Worm (Caenorhabditis elegans): ENCODE measurements around the gene F38A1.13.

F38A1.13 gene

DNA sequence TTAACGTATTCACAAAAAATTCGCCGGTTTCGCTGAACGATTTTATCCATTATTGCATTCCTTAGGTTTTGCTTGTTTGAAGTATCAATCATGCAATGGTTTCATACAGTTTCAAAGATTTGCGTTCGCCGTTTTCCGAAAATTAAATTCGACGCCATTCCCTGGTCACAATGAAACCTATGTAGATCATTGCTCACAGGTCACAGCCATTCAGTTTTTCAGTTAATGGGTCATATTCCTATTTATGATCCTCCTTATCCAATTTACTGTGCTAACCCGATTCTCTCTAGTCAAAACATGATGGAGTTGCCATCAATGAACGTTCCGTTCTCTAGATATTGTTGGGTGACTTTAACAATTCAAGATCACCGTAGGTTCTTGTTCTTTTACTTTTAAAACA lies at the start of gene F38A1.13:
TSS of gene F38A1.13 (plus strand) at position 301 of the 400 bp plus-strand sequence.
- TF ChIP-seq nhr-10 (tag; optimal IDR thresholded peaks at IDR 0.05) = no peak
- no peak for TF ChIP-seq Y55F3AM.14 (GFP tag; optimal IDR thresholded peaks at IDR 0.05)
- no peak for TF ChIP-seq lin-11 (tag; optimal IDR thresholded peaks at IDR 0.05)
- no peak for TF ChIP-seq nhr-12 (tag; optimal IDR thresholded peaks at IDR 0.05)

DNA sequence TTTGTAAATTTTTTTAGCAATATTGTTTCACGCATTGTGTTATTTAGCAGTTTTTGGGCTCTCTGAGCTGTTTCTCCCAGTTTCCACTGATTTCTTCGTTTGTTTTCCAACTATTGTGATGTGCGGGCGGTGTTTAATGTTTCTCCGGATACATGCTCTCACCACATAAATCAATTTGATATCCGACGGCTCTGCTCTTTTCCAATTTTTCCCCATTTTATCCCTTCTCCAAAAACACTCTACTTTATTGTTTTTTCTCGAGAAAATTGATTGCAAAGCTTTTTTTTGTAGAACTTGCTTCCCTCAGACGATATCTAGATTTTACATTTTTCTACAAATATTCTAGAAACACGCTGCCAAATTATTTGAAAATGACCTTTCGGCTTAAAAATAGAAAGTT lies 49.5 kb upstream of the F38A1.13 start:
- no peak for TF ChIP-seq ztf-1 (GFP tag; conservative IDR thresholded peaks at IDR 0.05)
- no peak for TF ChIP-seq gmeb-1 (tag; optimal IDR thresholded peaks at IDR 0.05)
- TF ChIP-seq mdl-1 (tag; optimal IDR thresholded peaks at IDR 0.05) = no peak
- no peak for TF ChIP-seq elt-1 (tag; optimal IDR thresholded peaks at IDR 0.05)
- TF ChIP-seq elt-3 (tag; optimal IDR thresholded peaks at IDR 0.05) = no peak
- no peak for TF ChIP-seq nhr-129 (tag; optimal IDR thresholded peaks at IDR 0.05)
- no peak for TF ChIP-seq alr-1 (tag; optimal IDR thresholded peaks at IDR 0.05)
- no peak for TF ChIP-seq nhr-23 (tag; optimal IDR thresholded peaks at IDR 0.05)
- TF ChIP-seq ceh-82 (tag; optimal IDR thresholded peaks at IDR 0.05) = no peak
- TF ChIP-seq nhr-11 (tag; optimal IDR thresholded peaks at IDR 0.05) = no peak
- TF ChIP-seq sem-4 (tag; optimal IDR thresholded peaks at IDR 0.05) = no peak
- TF ChIP-seq snpc-4 (tag; optimal IDR thresholded peaks at IDR 0.05) = no peak

DNA sequence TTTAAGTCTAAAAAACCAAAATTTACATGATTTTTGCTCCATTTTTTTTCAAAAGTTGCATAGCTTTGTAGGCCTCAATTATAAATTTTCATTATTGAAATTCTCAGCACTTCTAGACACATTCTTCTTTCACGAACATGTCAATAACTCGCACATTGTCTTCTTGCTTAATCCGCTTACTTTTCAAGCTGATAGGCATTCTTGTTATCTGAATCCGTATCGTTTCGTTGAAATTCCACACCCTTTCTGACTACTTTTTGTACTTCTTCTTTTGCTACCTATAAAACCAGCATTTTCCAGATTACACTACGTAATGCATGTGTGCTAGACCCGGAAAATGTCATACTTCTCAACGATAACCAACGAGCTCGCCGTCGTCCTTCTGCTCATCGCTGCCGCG lies 48.7 kb upstream of the F38A1.13 start, which contains the start of gene W09G12.9:
TSS of gene W09G12.9 (plus strand) at position 301 of the 400 bp plus-strand sequence.
- no peak for TF ChIP-seq C34F6.9 (tag; optimal IDR thresholded peaks at IDR 0.05)
- no peak for TF ChIP-seq sma-3 (GFP tag; optimal IDR thresholded peaks at IDR 0.05)
- no peak for TF ChIP-seq lsy-2 (tag; optimal IDR thresholded peaks at IDR 0.05)
- no peak for TF ChIP-seq mdl-1 (tag; optimal IDR thresholded peaks at IDR 0.05)
- TF ChIP-seq nhr-23 (tag; optimal IDR thresholded peaks at IDR 0.05) = no peak
- no peak for TF ChIP-seq ztf-11 (tag; optimal IDR thresholded peaks at IDR 0.05)
- no peak for TF ChIP-seq ZK546.5 (tag; optimal IDR thresholded peaks at IDR 0.05)

DNA sequence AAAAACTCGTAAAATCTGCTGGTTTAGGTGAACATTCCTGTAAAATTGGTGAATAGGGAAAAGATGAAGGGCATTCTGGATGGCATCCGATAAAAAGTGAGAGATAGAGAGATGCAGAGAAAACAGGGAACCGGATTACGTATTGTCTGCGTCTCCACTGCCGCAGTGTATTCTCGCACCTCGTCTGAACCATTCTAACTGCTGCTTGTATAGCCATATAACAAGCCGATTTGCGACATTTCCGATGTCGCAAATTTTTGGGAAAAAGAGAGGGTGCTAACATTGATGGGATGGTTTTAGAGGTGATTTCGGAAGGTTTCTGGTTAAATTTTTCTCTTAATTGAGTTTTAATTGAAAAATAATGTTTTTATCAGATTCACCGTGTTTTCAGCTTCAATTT lies 43.9 kb upstream of the F38A1.13 start, which contains the start of gene W09G12.10:
TSS of gene W09G12.10 (minus strand) at position 121 of the 400 bp plus-strand sequence.
- TF ChIP-seq snpc-4 (tag; optimal IDR thresholded peaks at IDR 0.05) (no peak), peb-1 (tag; optimal IDR thresholded peaks at IDR 0.05) (peak; percentile 22), ceh-16 (tag; optimal IDR thresholded peaks at IDR 0.05) (no peak), sma-3 (GFP tag; optimal IDR thresholded peaks at IDR 0.05) (no peak), nhr-25 (tag; optimal IDR thresholded peaks at IDR 0.05) (peak; percentile 5), unc-39 (tag; optimal IDR thresholded peaks at IDR 0.05) (no peak), elt-3 (tag; optimal IDR thresholded peaks at IDR 0.05) (no peak)

DNA sequence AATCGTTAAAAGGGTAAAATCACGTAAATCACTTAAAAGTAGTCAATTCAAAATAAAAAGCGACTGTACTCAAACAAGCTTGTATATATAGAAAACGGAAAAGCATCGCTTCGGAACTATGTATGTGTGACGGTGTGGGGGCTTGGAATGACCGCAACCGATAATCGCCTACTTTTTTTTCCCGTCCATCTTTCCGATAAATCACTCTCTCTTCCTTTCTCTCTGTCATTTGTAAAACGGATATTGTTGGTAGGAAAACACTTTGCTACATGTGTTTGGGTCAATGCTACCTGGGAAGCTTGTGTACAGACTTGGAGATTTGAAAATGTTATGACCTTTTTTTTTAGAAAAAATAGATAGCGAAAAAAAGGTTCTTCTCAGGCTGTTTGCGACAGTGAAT lies 40.2 kb upstream of the F38A1.13 start:
- TF ChIP-seq nhr-129 (tag; optimal IDR thresholded peaks at IDR 0.05) (no peak), lin-39 (tag; optimal IDR thresholded peaks at IDR 0.05) (no peak), ztf-1 (GFP tag; conservative IDR thresholded peaks at IDR 0.05) (no peak), elt-3 (tag; optimal IDR thresholded peaks at IDR 0.05) (no peak), mab-5 (tag; optimal IDR thresholded peaks at IDR 0.05) (no peak), mbf-1 (tag; optimal IDR thresholded peaks at IDR 0.05) (no peak)

DNA sequence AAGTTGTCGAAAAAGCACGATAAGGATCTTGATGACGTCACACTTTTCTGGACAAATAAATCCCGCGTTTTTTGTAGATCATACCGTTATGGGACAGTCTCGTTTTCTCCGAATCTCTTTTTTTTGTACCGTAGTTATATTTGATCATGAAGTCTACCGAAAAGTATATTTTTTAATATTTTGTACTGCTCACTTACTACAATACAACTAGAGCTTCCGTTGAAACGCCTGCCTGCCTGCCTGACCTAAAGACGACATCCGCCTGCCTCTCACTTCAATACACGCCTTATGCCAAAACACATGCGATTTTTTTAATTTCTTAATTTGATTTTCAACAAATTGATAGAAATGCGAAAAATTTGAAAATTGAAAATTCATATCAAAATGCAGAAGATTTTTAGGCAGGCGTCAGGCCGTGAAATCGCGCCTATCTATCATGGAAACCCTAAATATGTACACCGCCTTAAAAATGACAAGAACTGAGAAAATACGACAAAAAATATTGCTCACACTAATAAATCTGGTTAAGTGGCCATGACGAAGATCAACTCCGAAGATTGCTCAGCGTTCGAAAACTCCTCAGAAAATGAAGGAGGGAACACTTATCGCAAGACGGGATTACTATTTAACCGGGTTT lies 39.3 kb upstream of the F38A1.13 start, which contains the start of gene W09G12.8:
TSS of gene W09G12.8 (plus strand) at position 587 of the 637 bp plus-strand sequence.
- TF ChIP-seq dmd-4 (tag; optimal IDR thresholded peaks at IDR 0.05) (no peak), lin-13 (GFP tag; optimal IDR thresholded peaks at IDR 0.05) (no peak), sma-9 (GFP tag; optimal IDR thresholded peaks at IDR 0.05) (no peak), sma-9 (tag; optimal IDR thresholded peaks at IDR 0.05) (no peak), peb-1 (tag; optimal IDR thresholded peaks at IDR 0.05) (no peak)

All from whole organism, L2 larva.